Fruit fly (Drosophila melanogaster) whole organism, adult: ENCODE results near the gene be.

Experiments
- CG11617 ChIP-seq: fragments of 200-800 bp; sonication (Bioruptor generic); optimal IDR thresholded peaks from 2 replicates; lab custom pipeline; 2017; ENCODE audit warnings: mild to moderate bottlenecking, missing biosample characterization, missing genetic modification reagents, missing genetic modification characterization
- CG12768 ChIP-seq: fragments of 200-800 bp; sonication (Bioruptor generic); optimal IDR thresholded peaks from 2 replicates; lab custom pipeline; 2017; ENCODE audit warnings: missing biosample characterization, missing genetic modification characterization, mild to moderate bottlenecking, moderate library complexity, missing genetic modification reagents
- CG14711 ChIP-seq: fragments of 200-800 bp; sonication (Bioruptor generic); optimal IDR thresholded peaks from 2 replicates; lab custom pipeline; 2018; ENCODE audit warnings: missing biosample characterization, mild to moderate bottlenecking, missing genetic modification characterization, moderate library complexity
- CG1620 ChIP-seq: fragments of 200-800 bp; sonication (Bioruptor generic); optimal IDR thresholded peaks from 2 replicates; lab custom pipeline; 2016; ENCODE audit warnings: missing biosample characterization, missing genetic modification characterization
- CG33017 ChIP-seq: fragments of 200-800 bp; sonication (Bioruptor generic); optimal IDR thresholded peaks from 2 replicates; lab custom pipeline; 2018; ENCODE audit warnings: missing biosample characterization, mild to moderate bottlenecking, missing genetic modification characterization, moderate library complexity
- CG5204 ChIP-seq: fragments of 200-800 bp; sonication (Bioruptor generic); optimal IDR thresholded peaks from 2 replicates; lab custom pipeline; 2016; ENCODE audit warnings: missing biosample characterization, missing genetic modification characterization
- CG7045 ChIP-seq: fragments of 200-800 bp; sonication (Bioruptor generic); optimal IDR thresholded peaks from 2 replicates; lab custom pipeline; 2017; ENCODE audit warnings: missing biosample characterization, mild to moderate bottlenecking, missing genetic modification characterization
- CG7101 ChIP-seq: fragments of 200-800 bp; sonication (Bioruptor generic); optimal IDR thresholded peaks from 2 replicates; lab custom pipeline; 2018; ENCODE audit warnings: missing biosample characterization, mild to moderate bottlenecking, missing genetic modification characterization, moderate library complexity
- Clk ChIP-seq: fragments of 200-800 bp; sonication (Bioruptor generic); optimal IDR thresholded peaks from 2 replicates; lab custom pipeline; 2017; ENCODE audit warnings: missing biosample characterization, missing genetic modification characterization
- Crg-1 ChIP-seq: fragments of 200-800 bp; sonication (Bioruptor generic); optimal IDR thresholded peaks from 2 replicates; lab custom pipeline; 2016; ENCODE audit warnings: missing biosample characterization, missing genetic modification characterization
- Hr96 ChIP-seq: fragments of 200-800 bp; sonication (Bioruptor generic); optimal IDR thresholded peaks from 2 replicates; lab custom pipeline; 2016; ENCODE audit warnings: missing biosample characterization, missing genetic modification characterization
- Mnt ChIP-seq: fragments of 200-800 bp; sonication (Bioruptor generic); optimal IDR thresholded peaks from 2 replicates; lab custom pipeline; 2016; ENCODE audit warnings: missing biosample characterization, mild to moderate bottlenecking, missing genetic modification characterization
- bab1 ChIP-seq: fragments of 200-800 bp; sonication (Bioruptor generic); optimal IDR thresholded peaks from 3 replicates; lab custom pipeline; 2019; ENCODE audit warnings: missing biosample characterization, mild to moderate bottlenecking, missing genetic modification characterization, moderate library complexity
- cic ChIP-seq: fragments of 200-800 bp; sonication (Bioruptor generic); optimal IDR thresholded peaks from 2 replicates; lab custom pipeline; 2017; ENCODE audit warnings: missing biosample characterization, mild to moderate bottlenecking, missing genetic modification characterization, moderate library complexity
- cnc ChIP-seq, 2 experiments: fragments of >200 bp; optimal IDR thresholded peaks; 2 replicates each; lab custom pipeline; 2017
- kay ChIP-seq: fragments of 200-800 bp; sonication (Bioruptor generic); peaks from one replicate; lab custom pipeline; 2016; ENCODE audit warnings: missing biosample characterization, missing genetic modification characterization, borderline replicate concordance
- ovo ChIP-seq: fragments of 200-800 bp; sonication (Bioruptor generic); optimal IDR thresholded peaks from 2 replicates; lab custom pipeline; 2016; ENCODE audit warnings: missing biosample characterization, missing genetic modification characterization
- pad ChIP-seq: fragments of 200-800 bp; sonication (Bioruptor generic); optimal IDR thresholded peaks from 3 replicates; lab custom pipeline; 2017; ENCODE audit warnings: missing biosample characterization, missing genetic modification characterization, mild to moderate bottlenecking, moderate library complexity, missing genetic modification reagents
- tj ChIP-seq: fragments of 200-800 bp; sonication (Bioruptor generic); optimal IDR thresholded peaks from 3 replicates; lab custom pipeline; 2017; ENCODE audit warnings: missing biosample characterization, mild to moderate bottlenecking, missing genetic modification characterization, moderate library complexity
- toe ChIP-seq: fragments of 200-800 bp; sonication (Bioruptor generic); optimal IDR thresholded peaks from 2 replicates; lab custom pipeline; 2016; ENCODE audit warnings: missing biosample characterization, missing genetic modification characterization

The be gene

DNA sequence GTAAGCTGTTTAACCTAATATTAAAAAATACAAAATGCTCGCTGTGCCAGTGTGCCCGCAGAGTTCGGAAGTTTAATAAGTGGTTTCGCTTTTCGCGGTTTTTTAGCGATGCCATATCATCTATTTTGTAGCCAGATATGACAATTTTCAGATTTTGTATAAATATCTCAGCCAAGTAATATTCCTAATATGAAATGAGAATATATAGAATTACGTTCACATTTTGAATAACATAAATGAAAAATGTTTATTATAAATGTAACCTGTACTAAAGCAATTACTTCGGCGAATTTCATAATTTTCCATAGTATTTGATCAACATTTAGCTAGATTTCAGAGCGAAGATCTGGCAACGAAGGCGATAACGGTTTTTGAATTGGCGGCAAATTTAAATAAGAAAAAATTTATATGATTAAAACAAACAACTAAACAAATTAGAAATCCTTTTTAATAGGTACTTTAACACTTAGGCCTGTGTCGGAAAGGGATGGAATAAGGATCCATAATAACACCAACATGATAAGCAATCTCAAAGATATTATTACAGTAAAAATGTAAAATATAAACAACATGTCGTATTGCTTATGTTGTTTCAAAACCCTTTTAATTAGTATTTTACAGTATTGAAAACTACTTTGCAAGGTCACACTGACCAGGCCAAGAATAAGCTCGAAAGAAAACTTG lies 42.3 kb downstream of the be start, which contains the start of the genes opm and dob:
TSS of gene opm (minus strand) at position 59 of the 684 bp plus-strand sequence.
TSS of gene dob (plus strand) at position 634 of the 684 bp plus-strand sequence.
- TF ChIP-seq pad (GFP tag; lab: Kevin White, UChicago): peak; percentile 11
- TF ChIP-seq CG12768 (GFP tag; lab: Kevin White, UChicago): no peak
- TF ChIP-seq CG14711: no peak
- peak; percentile 14 for TF ChIP-seq Mnt (GFP tag; lab: Kevin White, UChicago)
- no peak for TF ChIP-seq CG33017 (tag; lab: Kevin White, UChicago)
- TF ChIP-seq toe (GFP tag; lab: Kevin White, UChicago): no peak
- TF ChIP-seq Clk (GFP tag; lab: Kevin White, UChicago): no peak
- TF ChIP-seq cnc (optimal IDR thresholded peaks at IDR 0.05; lab: Kevin White, UChicago): no peak
- peak; percentile 1 for TF ChIP-seq CG5204 (GFP tag; lab: Kevin White, UChicago)
- peak; percentile 22 for TF ChIP-seq CG11617 (GFP tag; lab: Kevin White, UChicago)
- peak; percentile 77 for TF ChIP-seq kay
- peak; percentile 27 for TF ChIP-seq CG1620 (GFP tag; lab: Kevin White, UChicago)
- TF ChIP-seq ovo (GFP tag; lab: Kevin White, UChicago): no peak
- TF ChIP-seq Crg-1 (GFP tag; lab: Kevin White, UChicago): no peak

DNA sequence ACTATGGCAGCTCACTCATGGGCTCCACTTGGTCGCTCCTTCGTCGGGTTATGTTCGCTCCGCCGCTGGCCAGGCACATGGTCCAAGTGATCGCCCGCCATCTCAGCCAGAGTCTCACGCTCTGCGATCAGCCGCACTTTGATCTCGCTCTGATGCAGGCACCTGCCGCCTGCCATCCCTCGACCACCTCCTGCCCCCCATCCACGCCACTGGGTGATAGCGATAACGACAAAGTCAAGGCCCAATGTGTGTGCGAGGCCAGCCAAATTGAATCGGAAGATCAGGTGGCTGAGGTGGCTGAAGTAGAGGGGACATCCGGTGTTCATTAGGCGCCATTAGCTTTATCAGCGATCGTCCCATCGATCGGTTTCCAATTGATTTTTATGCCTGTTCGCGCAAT lies 44.3 kb downstream of the be start:
- peak; percentile 15 for TF ChIP-seq tj (GFP tag; lab: Kevin White, UChicago)
- no peak for TF ChIP-seq Crg-1 (GFP tag; lab: Kevin White, UChicago)
- TF ChIP-seq CG7101 (tag; lab: Kevin White, UChicago): no peak
- TF ChIP-seq CG12768 (GFP tag; lab: Kevin White, UChicago): peak; percentile 29
- no peak for TF ChIP-seq pad (GFP tag; lab: Kevin White, UChicago)
- no peak for TF ChIP-seq bab1 (GFP tag; lab: Kevin White, UChicago)
- TF ChIP-seq CG11617 (GFP tag; lab: Kevin White, UChicago): no peak
- TF ChIP-seq CG7045 (GFP tag; lab: Kevin White, UChicago): no peak
- no peak for TF ChIP-seq ovo (GFP tag; lab: Kevin White, UChicago)
- TF ChIP-seq toe (GFP tag; lab: Kevin White, UChicago): no peak
- peak; percentile 19 for TF ChIP-seq Mnt (GFP tag; lab: Kevin White, UChicago)
- TF ChIP-seq CG1620 (GFP tag; lab: Kevin White, UChicago): no peak
- TF ChIP-seq CG5204 (GFP tag; lab: Kevin White, UChicago): no peak
- TF ChIP-seq cic (GFP tag; lab: Kevin White, UChicago): no peak
- no peak for TF ChIP-seq cnc (optimal IDR thresholded peaks at IDR 0.05; lab: Kevin White, UChicago)

DNA sequence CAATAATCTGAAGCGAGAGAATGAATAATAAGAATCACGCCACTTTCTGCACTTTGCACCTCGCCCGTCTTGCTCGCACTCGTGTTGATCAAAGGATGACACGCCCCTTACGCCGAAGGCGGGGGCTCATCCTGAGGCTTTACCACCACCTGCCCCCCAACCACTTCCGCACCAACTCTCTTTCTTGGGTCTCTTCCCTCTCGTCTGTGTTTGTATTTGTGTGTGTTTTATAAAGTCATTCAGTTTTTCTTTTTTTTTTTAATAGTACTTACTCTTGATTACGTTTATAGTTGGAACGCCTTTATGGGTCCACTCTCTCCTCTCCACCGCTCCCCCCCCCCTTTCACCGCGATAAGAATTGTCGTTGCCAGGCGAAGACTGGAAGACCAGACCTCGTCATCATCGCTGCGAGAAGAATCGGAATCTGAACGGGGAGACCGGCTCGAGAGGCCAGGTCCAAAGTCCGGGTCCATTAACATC lies 45.2 kb downstream of the be start:
- peak; percentile 83 for TF ChIP-seq Hr96 (GFP tag; lab: Kevin White, UChicago)
- peak; percentile 84 for TF ChIP-seq Mnt (GFP tag; lab: Kevin White, UChicago)
- TF ChIP-seq CG7045 (GFP tag; lab: Kevin White, UChicago): peak; percentile 89
- TF ChIP-seq CG11617 (GFP tag; lab: Kevin White, UChicago): peak; percentile 90
- peak; percentile 95 for TF ChIP-seq kay
- TF ChIP-seq ovo (GFP tag; lab: Kevin White, UChicago): peak; percentile 75
- TF ChIP-seq CG14711: peak; percentile 91
- TF ChIP-seq CG12768 (GFP tag; lab: Kevin White, UChicago): peak; percentile 98
- TF ChIP-seq Crg-1 (GFP tag; lab: Kevin White, UChicago): peak; percentile 88
- TF ChIP-seq bab1 (GFP tag; lab: Kevin White, UChicago): peak; percentile 98
- peak; percentile 88 for TF ChIP-seq CG33017 (tag; lab: Kevin White, UChicago)
- TF ChIP-seq tj (GFP tag; lab: Kevin White, UChicago): peak; percentile 88
- peak; percentile 66 for TF ChIP-seq CG5204 (GFP tag; lab: Kevin White, UChicago)
- TF ChIP-seq cnc (optimal IDR thresholded peaks at IDR 0.05; lab: Kevin White, UChicago): no peak
- peak; percentile 96 for TF ChIP-seq cic (GFP tag; lab: Kevin White, UChicago)
- TF ChIP-seq pad (GFP tag; lab: Kevin White, UChicago): peak; percentile 82
- peak; percentile 80 for TF ChIP-seq CG1620 (GFP tag; lab: Kevin White, UChicago)
- TF ChIP-seq Clk (GFP tag; lab: Kevin White, UChicago): peak; percentile 71
- TF ChIP-seq toe (GFP tag; lab: Kevin White, UChicago): peak; percentile 64
- peak; percentile 95 for TF ChIP-seq CG7101 (tag; lab: Kevin White, UChicago)

DNA sequence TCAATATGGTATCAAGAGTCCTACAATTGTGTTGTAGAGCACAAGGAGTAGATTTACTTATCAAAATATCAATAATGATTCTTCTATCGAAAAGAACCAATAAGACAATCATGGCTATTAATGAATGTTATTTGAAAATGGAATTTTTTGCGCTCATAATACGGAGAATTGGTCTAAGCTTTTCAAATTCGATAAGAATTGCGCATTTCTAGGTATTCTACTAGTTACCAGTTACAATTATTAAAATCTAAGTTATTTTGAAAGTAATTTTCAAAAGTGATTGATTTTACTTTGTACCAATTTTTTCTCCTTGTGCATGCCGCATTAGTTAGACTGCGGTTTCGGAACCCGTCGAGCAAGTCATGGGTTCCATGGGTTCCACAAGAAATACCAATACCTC lies 45.9 kb downstream of the be start:
- TF ChIP-seq CG5204 (GFP tag; lab: Kevin White, UChicago) (no peak), kay (peak; percentile 0)

DNA sequence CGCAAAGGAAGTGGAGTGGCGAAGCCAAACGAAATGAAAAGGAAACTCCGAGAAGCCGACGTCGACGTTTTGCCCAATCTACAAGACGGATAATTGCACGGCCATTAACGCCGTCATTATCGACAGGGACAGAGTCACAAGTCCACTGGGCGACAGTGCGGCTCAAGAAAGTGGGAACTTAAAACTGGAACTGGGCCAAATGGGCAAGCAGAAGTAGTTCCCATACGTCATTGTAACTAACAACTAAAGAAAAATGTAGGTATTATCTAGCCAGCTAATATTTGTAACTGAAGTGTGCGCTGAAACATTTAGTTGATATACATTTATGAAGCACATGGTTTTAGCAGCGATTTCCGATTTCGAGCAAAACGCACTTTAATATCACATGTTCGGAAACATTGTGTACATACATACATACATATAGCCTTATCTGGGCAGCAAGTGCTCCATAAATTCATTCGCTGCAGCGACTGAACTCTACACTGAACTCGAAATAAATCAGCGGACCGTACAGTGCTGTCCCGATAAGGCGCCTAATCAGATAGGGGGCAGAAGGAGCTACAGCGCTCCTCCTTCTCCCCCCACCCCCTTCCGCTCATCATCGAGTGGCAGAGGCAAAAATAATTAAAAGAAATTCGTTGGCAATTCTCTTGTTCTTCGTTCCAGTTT lies 46.7 kb downstream of the be start:
- TF ChIP-seq CG33017 (tag; lab: Kevin White, UChicago) (no peak), CG14711 (no peak), tj (GFP tag; lab: Kevin White, UChicago) (peak; percentile 12), Hr96 (GFP tag; lab: Kevin White, UChicago) (no peak), Mnt (GFP tag; lab: Kevin White, UChicago) (peak; percentile 46), pad (GFP tag; lab: Kevin White, UChicago) (no peak), cic (GFP tag; lab: Kevin White, UChicago) (peak; percentile 50), CG7101 (tag; lab: Kevin White, UChicago) (peak; percentile 19), Crg-1 (GFP tag; lab: Kevin White, UChicago) (no peak), CG5204 (GFP tag; lab: Kevin White, UChicago) (no peak), kay (peak; percentile 15), toe (GFP tag; lab: Kevin White, UChicago) (no peak), cnc (optimal IDR thresholded peaks at IDR 0.05; lab: Kevin White, UChicago) (no peak), ovo (GFP tag; lab: Kevin White, UChicago) (peak; percentile 55), CG1620 (GFP tag; lab: Kevin White, UChicago) (no peak), Clk (GFP tag; lab: Kevin White, UChicago) (no peak), CG11617 (GFP tag; lab: Kevin White, UChicago) (peak; percentile 27), bab1 (GFP tag; lab: Kevin White, UChicago) (peak; percentile 23), CG12768 (GFP tag; lab: Kevin White, UChicago) (peak; percentile 39)
